Worm (Caenorhabditis elegans) whole organism, early embryonic: ENCODE results near the gene C39D10.8.

Experiments used
- F13C5.2 ChIP-seq: sonication (generic microtip); optimal IDR thresholded peaks from 2 replicates; lab custom pipeline; 2017; ENCODE audit warnings: mild to moderate bottlenecking, missing genetic modification characterization, inconsistent platforms, missing compliant biosample characterization
- aly-1 ChIP-seq: sonication (generic microtip); optimal IDR thresholded peaks from 2 replicates; lab custom pipeline; 2016; ENCODE audit warnings: missing genetic modification characterization, missing compliant biosample characterization
- ama-1 ChIP-seq: fragments of 150-350 bp; optimal IDR thresholded peaks from 2 replicates; lab custom pipeline; 2014
- ceh-36 ChIP-seq: sonication (generic microtip); optimal IDR thresholded peaks from 2 replicates; lab custom pipeline; 2016; ENCODE audit warnings: missing genetic modification characterization, inconsistent platforms, missing compliant biosample characterization
- flt-1 ChIP-seq: fragments of 200-800 bp; sonication (Bioruptor generic); IDR thresholded peaks from 2 replicates; pipeline ENCODE4 v1.3.6; 2022; ENCODE audit warnings: missing genetic modification characterization, missing compliant biosample characterization
- pes-1 ChIP-seq: fragments of 200-800 bp; sonication (Bioruptor generic); IDR thresholded peaks from 2 replicates; pipeline ENCODE4 v1.3.6; 2022; ENCODE audit warnings: missing genetic modification reagents, missing genetic modification characterization, missing compliant biosample characterization
- scrt-1 ChIP-seq: fragments of 200-800 bp; sonication (Bioruptor generic); IDR thresholded peaks from 2 replicates; pipeline ENCODE4 v1.3.6; 2022; ENCODE audit warnings: missing genetic modification characterization, missing compliant biosample characterization
- tbx-11 ChIP-seq: fragments of 200-800 bp; sonication (Bioruptor generic); IDR thresholded peaks from 2 replicates; pipeline ENCODE4 v1.3.6; 2022; ENCODE audit warnings: missing genetic modification characterization, missing compliant biosample characterization
- tbx-37 ChIP-seq: fragments of 200-800 bp; sonication (Bioruptor generic); conservative IDR thresholded peaks from 2 replicates; pipeline ENCODE4 v1.3.6; 2022; ENCODE audit warnings: missing genetic modification reagents, missing genetic modification characterization, missing compliant biosample characterization
- tra-4 ChIP-seq: sonication (generic microtip); optimal IDR thresholded peaks from 2 replicates; lab custom pipeline; 2017; ENCODE audit warnings: missing genetic modification characterization, missing compliant biosample characterization

DNA sequence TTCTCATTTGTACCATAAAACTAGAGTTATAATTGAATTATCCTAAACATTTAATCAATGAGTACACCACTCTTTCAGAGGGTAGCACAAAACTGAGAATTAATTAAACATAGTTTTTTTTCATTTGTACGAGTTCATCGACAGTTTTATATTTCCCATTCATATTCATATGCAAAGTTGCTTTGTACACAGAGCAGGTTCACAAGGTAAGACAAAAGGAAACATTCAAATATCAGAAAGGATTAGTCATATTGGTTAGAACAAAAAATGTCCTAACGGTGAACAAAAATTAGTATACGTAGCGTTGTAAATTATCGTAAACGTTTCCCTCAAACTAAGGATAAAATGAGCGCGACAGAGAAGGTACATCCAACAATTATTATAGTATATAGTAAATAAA is 559 bp upstream of the C39D10.8 start:
- no peak for TF ChIP-seq tbx-11 (GFP tag; lab: Robert Waterston, UW)
- no peak for TF ChIP-seq F13C5.2
- no peak for TF ChIP-seq pes-1 (GFP tag; lab: Robert Waterston, UW)
- TF ChIP-seq ama-1 (lab: Kevin White, UChicago) = no peak
- no peak for TF ChIP-seq aly-1 (tag; lab: Kevin White, UChicago)
- TF ChIP-seq scrt-1 (GFP tag; lab: Robert Waterston, UW) = no peak
- TF ChIP-seq ceh-36 (tag; lab: Kevin White, UChicago) = no peak
- no peak for TF ChIP-seq flt-1 (GFP tag; lab: Robert Waterston, UW)
- TF ChIP-seq tbx-37 (GFP tag; lab: Robert Waterston, UW) = no peak
- no peak for TF ChIP-seq tra-4 (tag; lab: Kevin White, UChicago)
